Worm (Caenorhabditis elegans) whole organism, L2 larva: Measurements from ENCODE around the gene cyk-3.

Experiments
- C34F6.9 ChIP-seq: fragments of 150-350 bp; optimal IDR thresholded peaks from 2 replicates; lab custom pipeline; 2014; ENCODE audit warnings: missing biosample characterization, missing genetic modification characterization
- F13H6.1 ChIP-seq: sonication (generic microtip); optimal IDR thresholded peaks from 2 replicates; lab custom pipeline; 2016; ENCODE audit warnings: missing genetic modification characterization, missing compliant biosample characterization
- R02D3.7 ChIP-seq: fragments of 150-350 bp; optimal IDR thresholded peaks from 2 replicates; lab custom pipeline; 2014; ENCODE audit warnings: missing biosample characterization, missing genetic modification characterization
- Y55F3AM.14 ChIP-seq: fragments of 200-800 bp; sonication (Bioruptor generic); optimal IDR thresholded peaks from 2 replicates; lab custom pipeline; 2018; ENCODE audit warnings: mild to moderate bottlenecking, missing genetic modification characterization, missing compliant biosample characterization
- ZK546.5 ChIP-seq: sonication (generic microtip); optimal IDR thresholded peaks from 2 replicates; lab custom pipeline; 2017; ENCODE audit warnings: missing biosample characterization, missing genetic modification characterization
- alr-1 ChIP-seq: fragments of 150-350 bp; optimal IDR thresholded peaks from 2 replicates; lab custom pipeline; 2014; ENCODE audit warnings: missing biosample characterization, missing genetic modification characterization
- aly-2 ChIP-seq: fragments of 150-350 bp; optimal IDR thresholded peaks from 2 replicates; lab custom pipeline; 2014; ENCODE audit warnings: missing biosample characterization, missing genetic modification characterization
- ama-1 ChIP-seq: fragments of 150-350 bp; optimal IDR thresholded peaks from 2 replicates; lab custom pipeline; 2018; ENCODE audit warnings: inconsistent platforms
- blmp-1 ChIP-seq: sonication (generic microtip); optimal IDR thresholded peaks from 2 replicates; lab custom pipeline; 2017; ENCODE audit warnings: missing genetic modification characterization, mild to moderate bottlenecking, missing compliant biosample characterization, antibody characterized with exemption, moderate library complexity; ENCODE audit not compliant: insufficient read depth
- ceh-16 ChIP-seq: fragments of 150-350 bp; optimal IDR thresholded peaks from 2 replicates; lab custom pipeline; 2014; ENCODE audit warnings: missing biosample characterization, missing genetic modification characterization
- crh-2 ChIP-seq: sonication (generic microtip); optimal IDR thresholded peaks from 2 replicates; lab custom pipeline; 2017; ENCODE audit warnings: missing biosample characterization, missing genetic modification characterization
- dmd-4 ChIP-seq: sonication (generic microtip); optimal IDR thresholded peaks from 2 replicates; lab custom pipeline; 2017; ENCODE audit warnings: missing biosample characterization, missing genetic modification characterization
- egl-27 ChIP-seq: sonication (generic microtip); optimal IDR thresholded peaks from 3 replicates; lab custom pipeline; 2017; ENCODE audit warnings: missing biosample characterization, missing genetic modification reagents, missing genetic modification characterization
- elt-1 ChIP-seq: fragments of 150-350 bp; optimal IDR thresholded peaks from 2 replicates; lab custom pipeline; 2014; ENCODE audit warnings: missing biosample characterization, missing genetic modification characterization
- elt-3 ChIP-seq: sonication (generic microtip); optimal IDR thresholded peaks from 2 replicates; lab custom pipeline; 2017; ENCODE audit warnings: missing biosample characterization, missing genetic modification characterization
- fos-1 ChIP-seq: fragments of 150-350 bp; optimal IDR thresholded peaks from 2 replicates; lab custom pipeline; 2014; ENCODE audit warnings: missing biosample characterization, missing genetic modification characterization
- gmeb-1 ChIP-seq: fragments of 150-350 bp; optimal IDR thresholded peaks from 2 replicates; lab custom pipeline; 2014; ENCODE audit warnings: missing biosample characterization, missing genetic modification characterization
- lin-11 ChIP-seq: fragments of 150-350 bp; sonication (generic microtip); optimal IDR thresholded peaks from 2 replicates; lab custom pipeline; 2014; ENCODE audit warnings: missing biosample characterization, missing genetic modification characterization, inconsistent platforms, mixed read lengths
- lin-13 ChIP-seq: fragments of 150-350 bp; optimal IDR thresholded peaks from 2 replicates; lab custom pipeline; 2014; ENCODE audit warnings: missing biosample characterization, missing genetic modification reagents, missing genetic modification characterization
- lsy-2 ChIP-seq, 2 experiments: fragments of 150-350 bp in 1 of 2; sonication (generic microtip) in 1 of 2; optimal IDR thresholded peaks; 2 replicates each; lab custom pipeline; 2014 to 2017; ENCODE audit warnings: missing biosample characterization in 2 of 2, missing genetic modification characterization in 2 of 2
- mab-5 ChIP-seq: fragments of 150-350 bp; optimal IDR thresholded peaks from 2 replicates; lab custom pipeline; 2014; ENCODE audit warnings: missing biosample characterization, missing genetic modification characterization
- mbf-1 ChIP-seq: sonication (generic microtip); optimal IDR thresholded peaks from 2 replicates; lab custom pipeline; 2017; ENCODE audit warnings: missing biosample characterization, missing genetic modification characterization
- mdl-1 ChIP-seq, 2 experiments: fragments of 150-350 bp in 1 of 2; sonication (generic microtip) in 1 of 2; optimal IDR thresholded peaks; 2 replicates each; lab custom pipeline; 2017; ENCODE audit warnings: missing biosample characterization in 2 of 2, missing genetic modification characterization in 2 of 2
- nhr-10 ChIP-seq: sonication (generic microtip); optimal IDR thresholded peaks from 2 replicates; lab custom pipeline; 2017; ENCODE audit warnings: missing biosample characterization, missing genetic modification characterization
- nhr-11 ChIP-seq: fragments of 150-350 bp; optimal IDR thresholded peaks from 2 replicates; lab custom pipeline; 2014; ENCODE audit warnings: missing biosample characterization, missing genetic modification characterization
- nhr-12 ChIP-seq: fragments of 150-350 bp; optimal IDR thresholded peaks from 2 replicates; lab custom pipeline; 2014; ENCODE audit warnings: missing biosample characterization, missing genetic modification characterization
- nhr-129 ChIP-seq: fragments of 150-350 bp; optimal IDR thresholded peaks from 2 replicates; lab custom pipeline; 2014; ENCODE audit warnings: missing biosample characterization, missing genetic modification characterization
- nhr-21 ChIP-seq: fragments of 150-350 bp; optimal IDR thresholded peaks from 2 replicates; lab custom pipeline; 2014; ENCODE audit warnings: missing biosample characterization, missing genetic modification characterization
- nhr-23 ChIP-seq: fragments of 150-350 bp; optimal IDR thresholded peaks from 2 replicates; lab custom pipeline; 2014; ENCODE audit warnings: missing biosample characterization, missing genetic modification reagents, missing genetic modification characterization
- nhr-25 ChIP-seq: fragments of 150-350 bp; sonication (generic microtip); optimal IDR thresholded peaks from 3 replicates; lab custom pipeline; 2014; ENCODE audit warnings: missing biosample characterization, missing genetic modification characterization
- nhr-6 ChIP-seq: fragments of 150-350 bp; optimal IDR thresholded peaks from 2 replicates; lab custom pipeline; 2014; ENCODE audit warnings: missing biosample characterization, missing genetic modification characterization
- peb-1 ChIP-seq: fragments of 150-350 bp; optimal IDR thresholded peaks from 2 replicates; lab custom pipeline; 2014; ENCODE audit warnings: missing biosample characterization, missing genetic modification characterization
- sem-4 ChIP-seq: fragments of 150-350 bp; optimal IDR thresholded peaks from 2 replicates; lab custom pipeline; 2014; ENCODE audit warnings: missing biosample characterization, missing genetic modification reagents, missing genetic modification characterization
- skn-1 ChIP-seq: sonication (generic microtip); optimal IDR thresholded peaks from 2 replicates; lab custom pipeline; 2017; ENCODE audit warnings: missing biosample characterization, missing genetic modification characterization
- sma-3 ChIP-seq: sonication (generic microtip); optimal IDR thresholded peaks from 2 replicates; lab custom pipeline; 2016; ENCODE audit warnings: missing genetic modification reagents, missing genetic modification characterization, missing compliant biosample characterization
- sma-9 ChIP-seq, 2 experiments: fragments of 150-350 bp in 1 of 2; sonication (generic microtip) in 1 of 2; optimal IDR thresholded peaks; 2 replicates each; lab custom pipeline; 2014 to 2016; ENCODE audit warnings: missing genetic modification characterization in 2 of 2, mild to moderate bottlenecking in 1 of 2, missing biosample characterization in 1 of 2, missing compliant biosample characterization in 1 of 2, missing genetic modification reagents in 1 of 2, moderate library complexity in 1 of 2
- snpc-4 ChIP-seq: fragments of 150-350 bp; optimal IDR thresholded peaks from 2 replicates; lab custom pipeline; 2014; ENCODE audit warnings: missing biosample characterization, missing genetic modification characterization
- unc-39 ChIP-seq: fragments of 150-350 bp; optimal IDR thresholded peaks from 2 replicates; lab custom pipeline; 2014; ENCODE audit warnings: missing biosample characterization, missing genetic modification characterization
- ztf-1 ChIP-seq: fragments of 200-800 bp; sonication (Bioruptor generic); conservative IDR thresholded peaks from 2 replicates; pipeline ENCODE4 v1.3.6; 2022; ENCODE audit warnings: missing genetic modification characterization, missing compliant biosample characterization
- ztf-11 ChIP-seq: sonication (generic microtip); optimal IDR thresholded peaks from 2 replicates; lab custom pipeline; 2017; ENCODE audit warnings: missing biosample characterization, missing genetic modification characterization
- ztf-4 ChIP-seq: fragments of 150-350 bp; optimal IDR thresholded peaks from 2 replicates; lab custom pipeline; 2014; ENCODE audit warnings: missing biosample characterization, missing genetic modification characterization

cyk-3 gene

DNA sequence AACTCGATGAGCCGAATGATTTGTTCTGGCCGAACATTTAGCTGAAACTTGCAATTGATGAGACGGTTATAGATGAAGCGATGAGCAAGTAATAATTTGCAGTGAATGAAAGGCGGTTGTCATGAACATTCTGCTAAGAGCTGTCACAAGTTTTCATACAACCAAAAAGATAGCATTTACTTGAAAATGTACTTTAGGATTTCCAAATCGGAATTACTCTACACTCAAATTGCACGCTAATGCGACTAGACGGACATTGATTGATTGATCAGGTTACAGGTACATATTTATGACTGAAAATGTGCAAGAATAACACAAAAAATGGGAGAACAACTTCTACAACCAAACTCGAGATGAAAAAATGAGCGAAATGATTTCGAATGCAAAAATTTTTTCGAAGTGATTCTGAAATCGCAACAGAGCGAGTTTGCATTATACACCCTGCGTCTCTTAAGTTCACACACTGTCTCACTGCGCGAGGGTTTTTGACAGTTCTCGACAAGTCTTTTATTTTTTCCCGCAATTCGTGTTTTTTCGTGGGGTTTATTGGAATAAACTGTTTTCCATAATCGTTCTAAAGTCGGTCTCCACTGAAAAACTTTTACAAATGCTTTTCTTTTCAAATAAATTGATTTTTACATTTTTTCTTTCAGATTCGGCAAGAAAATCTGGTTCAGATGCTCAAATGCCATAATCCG lies at the start of gene cyk-3, which contains the start of gene npp-10:
TSS of gene cyk-3 (plus strand) at position 648 of the 698 bp plus-strand sequence.
TSS of gene npp-10 (minus strand) at position 51 of the 698 bp plus-strand sequence.
- TF ChIP-seq mbf-1, result no peak
- TF ChIP-seq R02D3.7 (tag; lab: Kevin White, UChicago), result no peak
- TF ChIP-seq sem-4 (tag; lab: Kevin White, UChicago), result no peak
- TF ChIP-seq gmeb-1 (tag; lab: Kevin White, UChicago), result no peak
- TF ChIP-seq sma-9 (GFP tag; optimal IDR thresholded peaks at IDR 0.05; lab: Kevin White, UChicago), result no peak
- no peak for TF ChIP-seq sma-9 (tag; optimal IDR thresholded peaks at IDR 0.05; lab: Kevin White, UChicago)
- no peak for TF ChIP-seq nhr-25 (tag; lab: Kevin White, UChicago)
- no peak for TF ChIP-seq sma-3 (GFP tag; lab: Kevin White, UChicago)
- TF ChIP-seq dmd-4 (tag; lab: Kevin White, UChicago), result no peak
- TF ChIP-seq mdl-1 (tag; optimal IDR thresholded peaks at IDR 0.05; lab: Kevin White, UChicago), result no peak
- TF ChIP-seq mab-5, result peak; percentile 6
- TF ChIP-seq Y55F3AM.14, result no peak
- no peak for TF ChIP-seq elt-3
- no peak for TF ChIP-seq ceh-16 (tag; lab: Kevin White, UChicago)
- TF ChIP-seq nhr-11 (tag; lab: Kevin White, UChicago), result no peak
- TF ChIP-seq skn-1, result no peak
- no peak for TF ChIP-seq elt-1
- peak; percentile 2 for TF ChIP-seq nhr-21 (tag; lab: Kevin White, UChicago)
- TF ChIP-seq nhr-129 (tag; lab: Kevin White, UChicago), result peak; percentile 61
- TF ChIP-seq alr-1 (tag; lab: Kevin White, UChicago), result no peak
- peak; percentile 77 for TF ChIP-seq C34F6.9 (tag; lab: Kevin White, UChicago)
- no peak for TF ChIP-seq unc-39 (tag; lab: Kevin White, UChicago)
- no peak for TF ChIP-seq snpc-4 (tag; lab: Kevin White, UChicago)
- TF ChIP-seq aly-2 (tag; lab: Kevin White, UChicago), result no peak
- TF ChIP-seq egl-27 (tag; lab: Kevin White, UChicago), result no peak
- no peak for TF ChIP-seq nhr-12
- TF ChIP-seq F13H6.1 (tag; lab: Kevin White, UChicago), result no peak
- TF ChIP-seq ZK546.5 (tag; lab: Kevin White, UChicago), result no peak
- no peak for TF ChIP-seq peb-1
- peak in 1 of 2 experiments; percentile 10 for TF ChIP-seq lsy-2 (tag; optimal IDR thresholded peaks at IDR 0.05; lab: Kevin White, UChicago)
- no peak for TF ChIP-seq crh-2 (tag; lab: Kevin White, UChicago)
- peak; percentile 0 for TF ChIP-seq lin-11 (tag; lab: Kevin White, UChicago)
- TF ChIP-seq nhr-23 (tag; lab: Kevin White, UChicago), result no peak
- no peak for TF ChIP-seq lin-13 (GFP tag; lab: Kevin White, UChicago)
- no peak for TF ChIP-seq ztf-1
- TF ChIP-seq fos-1 (tag; lab: Kevin White, UChicago), result no peak

ce11 chrIII:5975005-5975730 lies 44.8 kb upstream of the cyk-3 start, which contains the start of gene mlp-1:
Gene mlp-1 (minus strand): TSS chrIII:5975055.
- TF ChIP-seq peb-1 (no peak), ztf-4 (tag; lab: Kevin White, UChicago) (no peak), ama-1 (lab: Kevin White, UChicago) (no peak), Y55F3AM.14 (no peak), nhr-6 (no peak), fos-1 (tag; lab: Kevin White, UChicago) (no peak), lin-13 (GFP tag; lab: Kevin White, UChicago) (no peak), lin-11 (tag; lab: Kevin White, UChicago) (no peak), ztf-11 (tag; lab: Kevin White, UChicago) (no peak), snpc-4 (tag; lab: Kevin White, UChicago) (no peak), aly-2 (tag; lab: Kevin White, UChicago) (no peak), nhr-10 (no peak), blmp-1 (tag; lab: Kevin White, UChicago) (no peak), skn-1 (no peak), egl-27 (tag; lab: Kevin White, UChicago) (no peak), C34F6.9 (tag; lab: Kevin White, UChicago) (no peak), R02D3.7 (tag; lab: Kevin White, UChicago) (no peak), lsy-2 (tag; optimal IDR thresholded peaks at IDR 0.05; lab: Kevin White, UChicago) (no peak), nhr-23 (tag; lab: Kevin White, UChicago) (no peak)
- TF ChIP-seq, all 48 proteins: peak for 0
